Worm (Caenorhabditis elegans) whole organism, L4/young adult: ENCODE data around the gene C02E7.10.
"Not testable (repeated sequence)": the region's sequence is repeated elsewhere in the genome, so short reads cannot be mapped to it uniquely, and the experiment has no call there.

Source experiments
- W03F9.2 ChIP-seq: fragments of 150-350 bp; optimal IDR thresholded peaks from 2 replicates; lab custom pipeline; 2014; ENCODE audit warnings: missing biosample characterization, missing genetic modification characterization
- dao-5 ChIP-seq: sonication (generic microtip); optimal IDR thresholded peaks from 2 replicates; lab custom pipeline; 2016; ENCODE audit warnings: missing genotype, missing genetic modification characterization, moderate library complexity, missing compliant biosample characterization
- him-1 ChIP-seq: sonication (generic microtip); optimal IDR thresholded peaks from 2 replicates; lab custom pipeline; 2016; ENCODE audit warnings: missing genotype, missing genetic modification reagents, missing genetic modification characterization, missing compliant biosample characterization

DNA sequence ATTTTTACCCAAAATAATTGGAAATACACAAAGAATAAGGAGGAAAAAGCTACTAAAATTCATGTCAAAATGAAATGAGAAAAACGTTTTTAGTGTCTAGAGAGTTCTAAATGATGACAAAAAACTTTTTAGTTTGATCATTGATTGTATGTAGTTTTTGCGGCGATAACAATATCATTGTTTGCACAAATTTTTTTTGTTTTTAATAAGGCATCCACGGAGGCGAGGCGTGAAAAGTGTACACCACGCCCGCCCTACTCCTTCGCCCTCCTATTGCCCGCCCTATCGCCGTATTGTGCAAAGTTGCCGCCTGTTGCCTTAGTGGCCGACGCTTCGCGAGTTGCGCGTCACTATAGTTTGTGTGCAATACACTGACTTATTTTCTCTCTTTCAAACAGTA lies 32.8 kb downstream of the C02E7.10 start, which contains the start of gene ugt-10:
- TF ChIP-seq W03F9.2, him-1, dao-5 (tag; lab: Kevin White, UChicago): not testable (repeated sequence)
